Worm (Caenorhabditis elegans) whole organism, L2 larva: Measurements from ENCODE around the gene Y60A3A.25.

Experiments
- elt-3 ChIP-seq: sonication (generic microtip); optimal IDR thresholded peaks from 2 replicates; lab custom pipeline; 2017; ENCODE audit warnings: missing biosample characterization, missing genetic modification characterization
- mdl-1 ChIP-seq, 2 experiments: fragments of 150-350 bp in 1 of 2; sonication (generic microtip) in 1 of 2; optimal IDR thresholded peaks; 2 replicates each; lab custom pipeline; 2017; ENCODE audit warnings: missing biosample characterization in 2 of 2, missing genetic modification characterization in 2 of 2

DNA sequence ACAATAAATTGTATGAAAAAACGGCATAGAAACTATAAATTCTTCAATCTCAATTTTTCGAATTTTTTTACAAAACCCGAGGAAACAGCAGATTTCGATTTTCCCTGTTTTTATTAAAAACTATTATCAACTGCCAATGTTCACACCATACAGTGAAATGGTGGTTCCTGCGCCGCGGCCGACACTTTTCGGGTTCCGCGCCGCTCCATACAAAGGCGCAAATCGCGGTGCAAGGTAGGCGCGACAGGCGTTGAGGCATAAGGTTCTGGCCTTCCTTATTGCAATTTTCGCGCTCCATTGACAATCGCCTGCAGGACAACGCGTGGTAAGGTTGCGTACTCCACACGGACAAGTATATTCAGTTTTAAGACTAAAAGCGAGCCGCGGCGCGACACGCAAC is 7.2 kb downstream of the Y60A3A.25 start:
- TF ChIP-seq elt-3 (tag; lab: Kevin White, UChicago) (no peak), mdl-1 (tag; optimal IDR thresholded peaks at IDR 0.05; lab: Kevin White, UChicago) (no peak)
